Fruit fly (Drosophila melanogaster) whole organism: ENCODE results near the gene spir.

Source experiments
- CG8478 ChIP-seq: fragments of >200 bp; optimal IDR thresholded peaks from 2 replicates; lab custom pipeline; 2018; ENCODE audit warnings: inconsistent platforms
- Dll ChIP-seq: fragments of >200 bp; optimal IDR thresholded peaks from 2 replicates; lab custom pipeline; 2017
- EcR ChIP-seq, 2 experiments: fragments of >200 bp; optimal IDR thresholded peaks; 2 replicates each; lab custom pipeline; 2017; ENCODE audit warnings: missing biosample characterization in 2 of 2, missing genetic modification characterization in 2 of 2, missing genetic modification reagents in 2 of 2
- pan ChIP-seq: fragments of >200 bp; optimal IDR thresholded peaks from 2 replicates; lab custom pipeline; 2017
- psq ChIP-seq: fragments of >200 bp; optimal IDR thresholded peaks from 2 replicates; lab custom pipeline; 2017
- usp ChIP-seq: fragments of >200 bp; optimal IDR thresholded peaks from 2 replicates; lab custom pipeline; 2017; ENCODE audit warnings: missing biosample characterization, missing genetic modification characterization, mixed read lengths

The spir gene

dm6 chr2L:20310751-20311387 is at the start of gene spir:
spir (plus strand) TSS chr2L:20311219.
- TF ChIP-seq psq (lab: Kevin White, UChicago) (no peak), Dll (no peak), pan (no peak)

- TF ChIP-seq Dll (no peak), CG8478 (lab: Kevin White, UChicago) (no peak), pan (no peak)
Observed at dm6 chr2L:20263050-20263449, 48.0 kb upstream of the spir start.

- no peak for TF ChIP-seq Dll
- TF ChIP-seq psq (lab: Kevin White, UChicago): no peak
- no peak for TF ChIP-seq CG8478 (lab: Kevin White, UChicago)
- no peak for TF ChIP-seq pan
- no peak for TF ChIP-seq EcR (GFP tag; optimal IDR thresholded peaks at IDR 0.05; lab: Kevin White, UChicago)
- TF ChIP-seq usp (GFP tag; lab: Kevin White, UChicago): no peak
Observed at dm6 chr2L:20264324-20264567, 46.8 kb upstream of the spir start, which contains the start of gene CG17570. CG17570 (minus strand) TSS chr2L:20264424.

dm6 chr2L:20264568-20265547 is 46.2 kb upstream of the spir start:
- TF ChIP-seq psq (lab: Kevin White, UChicago) (no peak), EcR (GFP tag; optimal IDR thresholded peaks at IDR 0.05; lab: Kevin White, UChicago) (no peak), CG8478 (lab: Kevin White, UChicago) (no peak), pan (no peak), usp (GFP tag; lab: Kevin White, UChicago) (no peak), Dll (no peak)

- no peak for TF ChIP-seq EcR (GFP tag; optimal IDR thresholded peaks at IDR 0.05; lab: Kevin White, UChicago)
- TF ChIP-seq Dll: no peak
- TF ChIP-seq psq (lab: Kevin White, UChicago): no peak
- no peak for TF ChIP-seq usp (GFP tag; lab: Kevin White, UChicago)
Observed at dm6 chr2L:20267181-20267580, 43.8 kb upstream of the spir start.

dm6 chr2L:20287189-20287588 is 23.8 kb upstream of the spir start:
- TF ChIP-seq usp (GFP tag; lab: Kevin White, UChicago) (no peak), EcR (GFP tag; optimal IDR thresholded peaks at IDR 0.05; lab: Kevin White, UChicago) (no peak), psq (lab: Kevin White, UChicago) (no peak), Dll (no peak), CG8478 (lab: Kevin White, UChicago) (no peak), pan (no peak)

- TF ChIP-seq CG8478 (lab: Kevin White, UChicago) (no peak), Dll (no peak), pan (no peak), EcR (GFP tag; optimal IDR thresholded peaks at IDR 0.05; lab: Kevin White, UChicago) (no peak), psq (lab: Kevin White, UChicago) (no peak), usp (GFP tag; lab: Kevin White, UChicago) (no peak)
Observed at dm6 chr2L:20290665-20291064, 20.4 kb upstream of the spir start.

- TF ChIP-seq psq (lab: Kevin White, UChicago): no peak
- TF ChIP-seq EcR (GFP tag; optimal IDR thresholded peaks at IDR 0.05; lab: Kevin White, UChicago): no peak
- no peak for TF ChIP-seq pan
- TF ChIP-seq usp (GFP tag; lab: Kevin White, UChicago): no peak
- no peak for TF ChIP-seq CG8478 (lab: Kevin White, UChicago)
- TF ChIP-seq Dll: no peak
Observed at dm6 chr2L:20293940-20294339, 17.1 kb upstream of the spir start.

dm6 chr2L:20294393-20294792 is 16.6 kb upstream of the spir start, which contains the start of gene CG12617:
CG12617 (plus strand) TSS chr2L:20294693.
- TF ChIP-seq pan (no peak), psq (lab: Kevin White, UChicago) (no peak), CG8478 (lab: Kevin White, UChicago) (no peak)

dm6 chr2L:20295860-20296259 is 15.2 kb upstream of the spir start:
- TF ChIP-seq EcR (GFP tag; optimal IDR thresholded peaks at IDR 0.05; lab: Kevin White, UChicago) (no peak), Dll (no peak), pan (no peak), psq (lab: Kevin White, UChicago) (no peak), usp (GFP tag; lab: Kevin White, UChicago) (no peak), CG8478 (lab: Kevin White, UChicago) (no peak)

dm6 chr2L:20296946-20297345 is 14.1 kb upstream of the spir start:
- TF ChIP-seq pan: no peak
- TF ChIP-seq psq (lab: Kevin White, UChicago): no peak
- TF ChIP-seq EcR (GFP tag; optimal IDR thresholded peaks at IDR 0.05; lab: Kevin White, UChicago): no peak
- TF ChIP-seq Dll: no peak
- no peak for TF ChIP-seq usp (GFP tag; lab: Kevin White, UChicago)
- no peak for TF ChIP-seq CG8478 (lab: Kevin White, UChicago)

- TF ChIP-seq usp (GFP tag; lab: Kevin White, UChicago) (no peak), pan (no peak), psq (lab: Kevin White, UChicago) (no peak), CG8478 (lab: Kevin White, UChicago) (no peak), EcR (GFP tag; optimal IDR thresholded peaks at IDR 0.05; lab: Kevin White, UChicago) (no peak), Dll (no peak)
Observed at dm6 chr2L:20313117-20313645, 2.2 kb downstream of the spir start.
